Fruit fly (Drosophila melanogaster): ENCODE data around the gene CG3061.

The CG3061 gene

dm6 chr3R:14031531-14032414 lies at the start of gene CG3061, which contains the start of gene rdx (continued):
- TF ChIP-seq HLH4C (GFP tag; IDR thresholded peaks at IDR 0.05; ENCODE audit: partially characterized antibody) (no peak), zfh1 (GFP tag; IDR thresholded peaks at IDR 0.05) (no peak), CG4404 (GFP tag; IDR thresholded peaks at IDR 0.05) (no peak; the same call in 1 of the 2 replicates), Oaz (GFP tag; IDR thresholded peaks at IDR 0.05) (no peak), pum (GFP tag; optimal IDR thresholded peaks at IDR 0.05) (no peak), CG15696 (tag; optimal IDR thresholded peaks at IDR 0.05) (peak; percentile 79), Poxn (GFP tag; IDR thresholded peaks at IDR 0.05) (no peak), grn (GFP tag; optimal IDR thresholded peaks at IDR 0.05) (no peak), CG12942 (GFP tag; optimal IDR thresholded peaks at IDR 0.05) (peak; percentile 29), run (tag; optimal IDR thresholded peaks at IDR 0.05) (no peak), CG2199 (GFP tag; IDR thresholded peaks at IDR 0.05) (no peak), C15 (GFP tag; IDR thresholded peaks at IDR 0.05) (no peak), gce (GFP tag; IDR thresholded peaks at IDR 0.05) (no peak), pfk (GFP tag; optimal IDR thresholded peaks at IDR 0.05) (no peak), Mes4 (GFP tag; optimal IDR thresholded peaks at IDR 0.05) (no peak), CTCF (GFP tag; optimal IDR thresholded peaks at IDR 0.05) (no peak), row (GFP tag; IDR thresholded peaks at IDR 0.05) (peak; percentile 91), E2f2 (GFP tag; IDR thresholded peaks at IDR 0.05) (no peak), CG9817 (tag; optimal IDR thresholded peaks at IDR 0.05) (peak; percentile 76), D19B (GFP tag; optimal IDR thresholded peaks at IDR 0.05) (peak; percentile 16), dan (GFP tag; IDR thresholded peaks at IDR 0.05) (no peak), CG8765 (GFP tag; IDR thresholded peaks at IDR 0.05) (no peak), CG14710 (tag; optimal IDR thresholded peaks at IDR 0.05) (peak; percentile 82), CG13624 (GFP tag; optimal IDR thresholded peaks at IDR 0.05) (no peak), ERR (GFP tag; optimal IDR thresholded peaks at IDR 0.05) (no peak), CG10959 (GFP tag; IDR thresholded peaks at IDR 0.05) (no peak), mirr (GFP tag; optimal IDR thresholded peaks at IDR 0.05) (no peak), her (GFP tag; optimal IDR thresholded peaks at IDR 0.05) (no peak), CG14860 (GFP tag; IDR thresholded peaks at IDR 0.05; ENCODE audit: partially characterized antibody) (no peak), CG10654 (GFP tag; optimal IDR thresholded peaks at IDR 0.05) (peak; percentile 45), CG1602 (GFP tag; optimal IDR thresholded peaks at IDR 0.05) (peak; percentile 15), slbo (GFP tag; IDR thresholded peaks at IDR 0.05) (peak; percentile 75), CG10366 (GFP tag; IDR thresholded peaks at IDR 0.05) (no peak), jumu (GFP tag; optimal IDR thresholded peaks at IDR 0.05) (no peak), Doc3 (GFP tag; IDR thresholded peaks at IDR 0.05; ENCODE audit: partially characterized antibody) (no peak), Side (GFP tag; optimal IDR thresholded peaks at IDR 0.05) (no peak), zf30C (GFP tag; optimal IDR thresholded peaks at IDR 0.05) (no peak), lilli (GFP tag; optimal IDR thresholded peaks at IDR 0.05) (no peak), Elba2 (GFP tag; optimal IDR thresholded peaks at IDR 0.05) (peak; percentile 49), CG18262 (tag; optimal IDR thresholded peaks at IDR 0.05) (peak; percentile 69), gem (tag; optimal IDR thresholded peaks at IDR 0.05) (peak; percentile 80), MBD-R2 (GFP tag; IDR thresholded peaks at IDR 0.05) (peak; percentile 31; the same call in 1 of the 2 replicates), CG17912 (GFP tag; optimal IDR thresholded peaks at IDR 0.05) (no peak), CG3847 (GFP tag; IDR thresholded peaks at IDR 0.05) (peak; percentile 70), tio (GFP tag; optimal IDR thresholded peaks at IDR 0.05) (no peak), Max (GFP tag; optimal IDR thresholded peaks at IDR 0.05) (peak; percentile 0), lmd (GFP tag; IDR thresholded peaks at IDR 0.05) (peak; percentile 62; the same call in 1 of the 2 replicates), YL-1 (GFP tag; optimal IDR thresholded peaks at IDR 0.05) (peak; percentile 60), sob (GFP tag; IDR thresholded peaks at IDR 0.05) (no peak), chif (GFP tag; optimal IDR thresholded peaks at IDR 0.05) (no peak), BEAF-32 (GFP tag; optimal IDR thresholded peaks at IDR 0.05) (peak; percentile 47)
